ENCODE assay signal across 5 fruit fly cellular contexts in genomic region chr2L:18563020-18563546, dm6.
TF ChIP-seq lines count a peak whose summit lies in the region.

No protein-coding gene starts in this region.

- TF ChIP-seq CTCF in whole organism, embryonic (GFP tag; optimal IDR thresholded peaks at IDR 0.05; lab: Kevin White, UChicago): no peak

TF ChIP-seq in whole organism, adult, 20 proteins besides CTCF, POLR2A, EP300 and RAD21 (continues in another document):
- TF ChIP-seq CG12768 (GFP tag; optimal IDR thresholded peaks at IDR 0.05; lab: Kevin White, UChicago) (peak; percentile 73), CG7045 (GFP tag; optimal IDR thresholded peaks at IDR 0.05; lab: Kevin White, UChicago) (peak; percentile 37), CG1620 (GFP tag; optimal IDR thresholded peaks at IDR 0.05; lab: Kevin White, UChicago) (no peak), cic (GFP tag; optimal IDR thresholded peaks at IDR 0.05; lab: Kevin White, UChicago) (peak; percentile 84), CG5204 (GFP tag; optimal IDR thresholded peaks at IDR 0.05; lab: Kevin White, UChicago) (no peak), Hr96 (GFP tag; optimal IDR thresholded peaks at IDR 0.05; lab: Kevin White, UChicago) (no peak), kay (GFP tag; lab: Kevin White, UChicago; ENCODE audit: borderline replicate concordance) (peak; percentile 97), CG11617 (GFP tag; optimal IDR thresholded peaks at IDR 0.05; lab: Kevin White, UChicago) (peak; percentile 33), CG33017 (tag; optimal IDR thresholded peaks at IDR 0.05; lab: Kevin White, UChicago) (peak; percentile 58), tj (GFP tag; optimal IDR thresholded peaks at IDR 0.05; lab: Kevin White, UChicago) (peak; percentile 43), bab1 (GFP tag; optimal IDR thresholded peaks at IDR 0.05; lab: Kevin White, UChicago) (peak; percentile 58), Clk (GFP tag; optimal IDR thresholded peaks at IDR 0.05; lab: Kevin White, UChicago) (no peak), Crg-1 (GFP tag; optimal IDR thresholded peaks at IDR 0.05; lab: Kevin White, UChicago) (peak; percentile 41), Mnt (GFP tag; optimal IDR thresholded peaks at IDR 0.05; lab: Kevin White, UChicago) (peak; percentile 41), pad (GFP tag; optimal IDR thresholded peaks at IDR 0.05; lab: Kevin White, UChicago) (no peak), ovo (GFP tag; optimal IDR thresholded peaks at IDR 0.05; lab: Kevin White, UChicago) (peak; percentile 51), CG7101 (tag; optimal IDR thresholded peaks at IDR 0.05; lab: Kevin White, UChicago) (peak; percentile 45), CG14711 (tag; optimal IDR thresholded peaks at IDR 0.05; lab: Kevin White, UChicago) (no peak)

TF ChIP-seq in whole organism, embryonic, 481 proteins besides CTCF, POLR2A, EP300 and RAD21 (continues in another document):
- TF ChIP-seq ftz-f1 (GFP tag; optimal IDR thresholded peaks at IDR 0.05; lab: Kevin White, UChicago) (peak; percentile 15), dati (GFP tag; IDR thresholded peaks at IDR 0.05; lab: Robert Waterston, UW) (no peak), zen2 (GFP tag; IDR thresholded peaks at IDR 0.05; lab: Robert Waterston, UW; ENCODE audit: partially characterized antibody) (peak; percentile 59; the same call in 2 of the 3 replicates), nau (GFP tag; optimal IDR thresholded peaks at IDR 0.05; lab: Kevin White, UChicago) (peak; percentile 47), Scr (GFP tag; IDR thresholded peaks at IDR 0.05; lab: Robert Waterston, UW; ENCODE audit: partially characterized antibody) (no peak), peb (GFP tag; IDR thresholded peaks at IDR 0.05; lab: Robert Waterston, UW) (no peak), Myb (GFP tag; optimal IDR thresholded peaks at IDR 0.05; lab: Kevin White, UChicago) (no peak), C15 (GFP tag; IDR thresholded peaks at IDR 0.05; lab: Robert Waterston, UW) (no peak), Dbx (GFP tag; IDR thresholded peaks at IDR 0.05; lab: Robert Waterston, UW) (peak; percentile 61; the same call in 2 of the 3 replicates), Rx (GFP tag; IDR thresholded peaks at IDR 0.05; lab: Robert Waterston, UW) (no peak), her (GFP tag; optimal IDR thresholded peaks at IDR 0.05; lab: Kevin White, UChicago) (peak; percentile 10), CG2199 (GFP tag; IDR thresholded peaks at IDR 0.05; lab: Robert Waterston, UW) (peak; percentile 63; the same call in 1 of the 3 replicates), Ptx1 (GFP tag; IDR thresholded peaks at IDR 0.05; lab: Robert Waterston, UW) (no peak), CG4820 (GFP tag; optimal IDR thresholded peaks at IDR 0.05; lab: Kevin White, UChicago) (no peak), YL-1 (GFP tag; optimal IDR thresholded peaks at IDR 0.05; lab: Kevin White, UChicago) (no peak), CG10209 (GFP tag; optimal IDR thresholded peaks at IDR 0.05; lab: Kevin White, UChicago) (no peak), cwo (GFP tag; optimal IDR thresholded peaks at IDR 0.05; lab: Kevin White, UChicago) (peak; percentile 65)

TF ChIP-seq in whole organism, prepupa, 60 proteins besides CTCF, POLR2A, EP300 and RAD21 (continues in another document):
- TF ChIP-seq CG34406 (GFP tag; optimal IDR thresholded peaks at IDR 0.05; lab: Kevin White, UChicago): no peak
- no peak for TF ChIP-seq Eip93F (GFP tag; optimal IDR thresholded peaks at IDR 0.05; lab: Kevin White, UChicago)
- TF ChIP-seq CG11294 (GFP tag; IDR thresholded peaks at IDR 0.05; lab: Robert Waterston, UW): no peak
- no peak for TF ChIP-seq fd85E (GFP tag; optimal IDR thresholded peaks at IDR 0.05; lab: Kevin White, UChicago)
- no peak for TF ChIP-seq acj6 (GFP tag; optimal IDR thresholded peaks at IDR 0.05; lab: Kevin White, UChicago)
- TF ChIP-seq Eip75B (GFP tag; optimal IDR thresholded peaks at IDR 0.05; lab: Kevin White, UChicago): peak; percentile 24
- TF ChIP-seq CG6808 (GFP tag; optimal IDR thresholded peaks at IDR 0.05; lab: Kevin White, UChicago): peak; percentile 84
- TF ChIP-seq Hr38 (GFP tag; optimal IDR thresholded peaks at IDR 0.05; lab: Kevin White, UChicago): no peak
- no peak for TF ChIP-seq CG4318 (GFP tag; optimal IDR thresholded peaks at IDR 0.05; lab: Kevin White, UChicago)
- TF ChIP-seq eg (GFP tag; IDR thresholded peaks at IDR 0.05; lab: Robert Waterston, UW): peak; percentile 86; the same call in 2 of the 3 replicates
- TF ChIP-seq CG6792 (GFP tag; optimal IDR thresholded peaks at IDR 0.05; lab: Kevin White, UChicago): peak; percentile 12
- TF ChIP-seq CG32006 (GFP tag; optimal IDR thresholded peaks at IDR 0.05; lab: Kevin White, UChicago): no peak
- no peak for TF ChIP-seq CG10631 (GFP tag; optimal IDR thresholded peaks at IDR 0.05; lab: Kevin White, UChicago)
- TF ChIP-seq fkh (GFP tag; optimal IDR thresholded peaks at IDR 0.05; lab: Kevin White, UChicago): peak; percentile 87
- peak; percentile 40 for TF ChIP-seq CG3919 (GFP tag; optimal IDR thresholded peaks at IDR 0.05; lab: Kevin White, UChicago)
- no peak for TF ChIP-seq topi (GFP tag; optimal IDR thresholded peaks at IDR 0.05; lab: Kevin White, UChicago)
- TF ChIP-seq CG11762 (GFP tag; optimal IDR thresholded peaks at IDR 0.05; lab: Kevin White, UChicago; ENCODE audit: insufficient read depth): no peak
- peak; percentile 13 for TF ChIP-seq Lpt (GFP tag; optimal IDR thresholded peaks at IDR 0.05; lab: Kevin White, UChicago)
- no peak for TF ChIP-seq lz (GFP tag; optimal IDR thresholded peaks at IDR 0.05; lab: Kevin White, UChicago)
- TF ChIP-seq achi (GFP tag; optimal IDR thresholded peaks at IDR 0.05; lab: Kevin White, UChicago): peak; percentile 4

TF ChIP-seq in whole organism, pupa, 21 proteins besides CTCF, POLR2A, EP300 and RAD21:
- TF ChIP-seq CG4496 (GFP tag; IDR thresholded peaks at IDR 0.05; lab: Robert Waterston, UW): peak; percentile 80
- TF ChIP-seq CG17806 (tag; optimal IDR thresholded peaks at IDR 0.05; lab: Kevin White, UChicago): peak; percentile 41
- TF ChIP-seq CG14655 (GFP tag; optimal IDR thresholded peaks at IDR 0.05; lab: Kevin White, UChicago): peak; percentile 61
- TF ChIP-seq rn (GFP tag; IDR thresholded peaks at IDR 0.05; lab: Robert Waterston, UW): no peak
- TF ChIP-seq Snoo (tag; optimal IDR thresholded peaks at IDR 0.05; lab: Kevin White, UChicago): no peak
- peak; percentile 76 for TF ChIP-seq CG13204 (GFP tag; optimal IDR thresholded peaks at IDR 0.05; lab: Kevin White, UChicago)
- TF ChIP-seq D1 (tag; optimal IDR thresholded peaks at IDR 0.05; lab: Kevin White, UChicago): no peak
- TF ChIP-seq CG34367 (tag; optimal IDR thresholded peaks at IDR 0.05; lab: Kevin White, UChicago): peak; percentile 25
- TF ChIP-seq CG9948 (tag; optimal IDR thresholded peaks at IDR 0.05; lab: Kevin White, UChicago): peak; percentile 14
- TF ChIP-seq CG10348 (GFP tag; IDR thresholded peaks at IDR 0.05; lab: Robert Waterston, UW): no peak
- peak; percentile 47 for TF ChIP-seq Pif1B (GFP tag; optimal IDR thresholded peaks at IDR 0.05; lab: Kevin White, UChicago)
- TF ChIP-seq fd96Ca (GFP tag; IDR thresholded peaks at IDR 0.05; lab: Robert Waterston, UW): peak; percentile 63; the same call in 1 of the 3 replicates
- TF ChIP-seq EcR (GFP tag; optimal IDR thresholded peaks at IDR 0.05; lab: Kevin White, UChicago): peak; percentile 2
- peak; percentile 94 for TF ChIP-seq CG12605 (GFP tag; IDR thresholded peaks at IDR 0.05; lab: Robert Waterston, UW)
- peak; percentile 52 for TF ChIP-seq CG15710 (tag; optimal IDR thresholded peaks at IDR 0.05; lab: Kevin White, UChicago)
- TF ChIP-seq Ets98B (GFP tag; IDR thresholded peaks at IDR 0.05; lab: Robert Waterston, UW): peak; percentile 80
- TF ChIP-seq CG32121 (GFP tag; IDR thresholded peaks at IDR 0.05; lab: Robert Waterston, UW): peak; percentile 72
- TF ChIP-seq Pif1A (GFP tag; optimal IDR thresholded peaks at IDR 0.05; lab: Kevin White, UChicago): peak; percentile 61
- TF ChIP-seq CG8159 (tag; optimal IDR thresholded peaks at IDR 0.05; lab: Kevin White, UChicago): peak; percentile 50
- TF ChIP-seq gl (tag; optimal IDR thresholded peaks at IDR 0.05; lab: Kevin White, UChicago): peak; percentile 90
- peak; percentile 60 for TF ChIP-seq CG8301 (tag; optimal IDR thresholded peaks at IDR 0.05; lab: Kevin White, UChicago)

TF ChIP-seq in whole organism, wandering third instar larva, 38 proteins besides CTCF, POLR2A, EP300 and RAD21 (continues in another document):
- TF ChIP-seq foxo (GFP tag; optimal IDR thresholded peaks at IDR 0.05; lab: Kevin White, UChicago) (peak in 1 of 2 experiments; percentile 70), OdsH (GFP tag; optimal IDR thresholded peaks at IDR 0.05; lab: Kevin White, UChicago) (peak; percentile 39), Jra (GFP tag; optimal IDR thresholded peaks at IDR 0.05; lab: Kevin White, UChicago) (no peak), dmrt93B (GFP tag; optimal IDR thresholded peaks at IDR 0.05; lab: Kevin White, UChicago) (no peak), ey (GFP tag; optimal IDR thresholded peaks at IDR 0.05; lab: Kevin White, UChicago) (no peak), psq (GFP tag; optimal IDR thresholded peaks at IDR 0.05; lab: Kevin White, UChicago) (peak; percentile 94), Mio (GFP tag; optimal IDR thresholded peaks at IDR 0.05; lab: Kevin White, UChicago) (no peak), N (GFP tag; optimal IDR thresholded peaks at IDR 0.05; lab: Kevin White, UChicago) (no peak), dsf (GFP tag; optimal IDR thresholded peaks at IDR 0.05; lab: Kevin White, UChicago; ENCODE audit: borderline replicate concordance) (no peak), HLH106 (tag; optimal IDR thresholded peaks at IDR 0.05; lab: Kevin White, UChicago) (no peak), sage (GFP tag; optimal IDR thresholded peaks at IDR 0.05; lab: Kevin White, UChicago) (peak; percentile 30), pan (optimal IDR thresholded peaks at IDR 0.05; lab: Kevin White, UChicago) (no peak), GATAd (GFP tag; optimal IDR thresholded peaks at IDR 0.05; lab: Kevin White, UChicago) (no peak), Dif (GFP tag; optimal IDR thresholded peaks at IDR 0.05; lab: Kevin White, UChicago; ENCODE audit: partially characterized antibody) (no peak), sv (GFP tag; optimal IDR thresholded peaks at IDR 0.05; lab: Kevin White, UChicago) (no peak), Myc (optimal IDR thresholded peaks at IDR 0.05; lab: Kevin White, UChicago) (no peak), Vsx2 (GFP tag; optimal IDR thresholded peaks at IDR 0.05; lab: Kevin White, UChicago; ENCODE audit: partially characterized antibody) (no peak), brk (GFP tag; optimal IDR thresholded peaks at IDR 0.05; lab: Kevin White, UChicago) (peak; percentile 1), CrebA (GFP tag; optimal IDR thresholded peaks at IDR 0.05; lab: Kevin White, UChicago; ENCODE audit: borderline replicate concordance) (peak; percentile 44), Rel (GFP tag; optimal IDR thresholded peaks at IDR 0.05; lab: Kevin White, UChicago) (peak; percentile 41), Rel (tag; optimal IDR thresholded peaks at IDR 0.05; lab: Kevin White, UChicago) (peak; percentile 27), Hr83 (GFP tag; optimal IDR thresholded peaks at IDR 0.05; lab: Kevin White, UChicago; ENCODE audit: poor library complexity, severe bottlenecking) (peak; percentile 74), Dfd (GFP tag; optimal IDR thresholded peaks at IDR 0.05; lab: Kevin White, UChicago) (no peak), h (GFP tag; optimal IDR thresholded peaks at IDR 0.05; lab: Kevin White, UChicago) (peak; percentile 78)
